Fruit fly (Drosophila melanogaster) whole organism, embryonic: ENCODE results near the gene CG10730.

Source experiments
- Awh ChIP-seq: fragments of 200-800 bp; sonication (Bioruptor generic); IDR thresholded peaks from 2 replicates; pipeline ENCODE4, ENCODE4 v1.3.6; 2022; ENCODE audit warnings: missing biosample characterization, missing genetic modification characterization
- CG10654 ChIP-seq: fragments of 200-800 bp; sonication (Bioruptor generic); optimal IDR thresholded peaks from 2 replicates; lab custom pipeline; 2016; ENCODE audit warnings: missing biosample characterization, missing genetic modification characterization
- CG11456 ChIP-seq: fragments of 200-800 bp; sonication (Bioruptor generic); IDR thresholded peaks from 3 replicates; pipeline ENCODE4 v1.3.6; 2022; ENCODE audit warnings: missing biosample characterization, missing genetic modification characterization
- CG11504 ChIP-seq: fragments of 200-800 bp; sonication (Bioruptor generic); optimal IDR thresholded peaks from 3 replicates; lab custom pipeline; 2019; ENCODE audit warnings: missing biosample characterization, mild to moderate bottlenecking, missing genetic modification characterization, moderate library complexity
- CG12219 ChIP-seq: fragments of 200-800 bp; sonication (Bioruptor generic); optimal IDR thresholded peaks from 3 replicates; lab custom pipeline; 2018; ENCODE audit warnings: missing biosample characterization, mild to moderate bottlenecking, missing genetic modification characterization
- CG12236 ChIP-seq: fragments of 200-800 bp; sonication (Bioruptor generic); optimal IDR thresholded peaks from 2 replicates; lab custom pipeline; 2016; ENCODE audit warnings: missing biosample characterization, missing genetic modification characterization
- CG13424 ChIP-seq: fragments of 200-800 bp; sonication (Bioruptor generic); optimal IDR thresholded peaks from 2 replicates; lab custom pipeline; 2019; ENCODE audit warnings: missing biosample characterization, mild to moderate bottlenecking, missing genetic modification characterization, moderate library complexity
- CG13894 ChIP-seq: fragments of 200-800 bp; sonication (Bioruptor generic); optimal IDR thresholded peaks from 3 replicates; lab custom pipeline; 2018; ENCODE audit warnings: missing biosample characterization, mild to moderate bottlenecking, missing genetic modification characterization, moderate library complexity
- CG14667 ChIP-seq: fragments of 200-800 bp; sonication (Bioruptor generic); IDR thresholded peaks from 2 replicates; pipeline ENCODE4 v1.3.6; 2022; ENCODE audit warnings: missing biosample characterization, missing genetic modification characterization
- CG17361 ChIP-seq: fragments of 200-800 bp; sonication (Bioruptor generic); IDR thresholded peaks from 3 replicates; pipeline ENCODE4 v1.3.6; 2022; ENCODE audit warnings: missing biosample characterization, missing genetic modification characterization
- CG1832 ChIP-seq: fragments of 200-800 bp; sonication (Bioruptor generic); optimal IDR thresholded peaks from 2 replicates; lab custom pipeline; 2017; ENCODE audit warnings: missing biosample characterization, mild to moderate bottlenecking, missing genetic modification characterization, inconsistent platforms
- CG18764 ChIP-seq: fragments of 200-800 bp; sonication (Bioruptor generic); optimal IDR thresholded peaks from 3 replicates; lab custom pipeline; 2016; ENCODE audit warnings: missing biosample characterization, missing genetic modification characterization
- CG2120 ChIP-seq: fragments of 200-800 bp; sonication (Bioruptor generic); optimal IDR thresholded peaks from 3 replicates; lab custom pipeline; 2016; ENCODE audit warnings: missing biosample characterization, missing genetic modification characterization
- CG31388 ChIP-seq: fragments of 200-800 bp; sonication (Bioruptor generic); optimal IDR thresholded peaks from 2 replicates; lab custom pipeline; 2016; ENCODE audit warnings: missing biosample characterization, missing genetic modification characterization
- CG3995 ChIP-seq: fragments of 200-800 bp; sonication (Bioruptor generic); optimal IDR thresholded peaks from 3 replicates; lab custom pipeline; 2016; ENCODE audit warnings: missing biosample characterization, missing genetic modification characterization
- CG4360 ChIP-seq: fragments of 200-800 bp; sonication (Bioruptor generic); IDR thresholded peaks from 2 replicates; pipeline ENCODE4 v1.3.6; 2022; ENCODE audit warnings: missing biosample characterization, missing genetic modification characterization
- CG4854 ChIP-seq: fragments of 200-800 bp; sonication (Bioruptor generic); optimal IDR thresholded peaks from 2 replicates; lab custom pipeline; 2016; ENCODE audit warnings: missing biosample characterization, missing genetic modification characterization, inconsistent platforms
- CG6272 ChIP-seq: fragments of 200-800 bp; sonication (Bioruptor generic); IDR thresholded peaks from 2 replicates; pipeline ENCODE4 v1.3.6; 2022; ENCODE audit warnings: missing biosample characterization, missing genetic modification characterization
- CG6683 ChIP-seq: fragments of 200-800 bp; sonication (Bioruptor generic); optimal IDR thresholded peaks from 2 replicates; lab custom pipeline; 2017; ENCODE audit warnings: missing biosample characterization, mild to moderate bottlenecking, missing genetic modification characterization, missing genetic modification reagents
- CG7963 ChIP-seq: fragments of 200-800 bp; sonication (Bioruptor generic); IDR thresholded peaks from 3 replicates; pipeline ENCODE4 v1.3.6; 2022; ENCODE audit warnings: missing biosample characterization, missing genetic modification characterization; ENCODE audit not compliant: partially characterized antibody
- CG8388 ChIP-seq: fragments of 200-800 bp; sonication (Bioruptor generic); optimal IDR thresholded peaks from 2 replicates; lab custom pipeline; 2019; ENCODE audit warnings: missing biosample characterization, mild to moderate bottlenecking, missing genetic modification characterization, moderate library complexity
- CG9437 ChIP-seq: fragments of 200-800 bp; sonication (Bioruptor generic); optimal IDR thresholded peaks from 2 replicates; lab custom pipeline; 2018; ENCODE audit warnings: missing biosample characterization, mild to moderate bottlenecking, missing genetic modification characterization
- CG9817 ChIP-seq: fragments of 200-800 bp; sonication (Bioruptor generic); optimal IDR thresholded peaks from 2 replicates; lab custom pipeline; 2018; ENCODE audit warnings: missing biosample characterization, mild to moderate bottlenecking, missing genetic modification characterization, moderate library complexity
- CTCF ChIP-seq: fragments of 200-800 bp; sonication (Bioruptor generic); optimal IDR thresholded peaks from 2 replicates; lab custom pipeline; 2017; ENCODE audit warnings: missing biosample characterization, mild to moderate bottlenecking, missing genetic modification characterization, moderate library complexity
- D19A ChIP-seq: fragments of 200-800 bp; optimal IDR thresholded peaks from 3 replicates; lab custom pipeline; 2019; ENCODE audit warnings: missing biosample characterization, mild to moderate bottlenecking, missing genetic modification characterization, moderate library complexity
- Drgx ChIP-seq: fragments of 200-800 bp; sonication (Bioruptor generic); IDR thresholded peaks from 2 replicates; pipeline ENCODE4 v1.3.6; 2022; ENCODE audit warnings: missing biosample characterization, missing genetic modification characterization
- Ets97D ChIP-seq: fragments of 200-800 bp; sonication (Bioruptor generic); optimal IDR thresholded peaks from 3 replicates; lab custom pipeline; 2016; ENCODE audit warnings: missing biosample characterization, missing genetic modification characterization
- HLH54F ChIP-seq: fragments of 200-800 bp; sonication (Bioruptor generic); optimal IDR thresholded peaks from 3 replicates; lab custom pipeline; 2016; ENCODE audit warnings: missing biosample characterization, missing genetic modification characterization
- Hand ChIP-seq: fragments of 200-800 bp; sonication (Bioruptor generic); optimal IDR thresholded peaks from 2 replicates; lab custom pipeline; 2017; ENCODE audit warnings: mild to moderate bottlenecking, missing biosample characterization, missing genetic modification reagents, missing genetic modification characterization
- HmgZ ChIP-seq: fragments of 200-800 bp; sonication (Bioruptor generic); optimal IDR thresholded peaks from 2 replicates; lab custom pipeline; 2018; ENCODE audit warnings: missing biosample characterization, mild to moderate bottlenecking, missing genetic modification characterization
- Lpt ChIP-seq: fragments of >200 bp; optimal IDR thresholded peaks from 2 replicates; lab custom pipeline; 2018; ENCODE audit warnings: missing biosample characterization, missing genetic modification characterization
- NFAT ChIP-seq: fragments of 200-800 bp; sonication (Bioruptor generic); IDR thresholded peaks from 2 replicates; pipeline ENCODE4 v1.3.6; 2022; ENCODE audit warnings: missing biosample characterization, missing genetic modification characterization
- Ptx1 ChIP-seq: fragments of 200-800 bp; sonication (Bioruptor generic); IDR thresholded peaks from 2 replicates; pipeline ENCODE4 v1.3.6; 2022; ENCODE audit warnings: missing biosample characterization, missing genetic modification characterization
- Scr ChIP-seq: fragments of 200-800 bp; sonication (Bioruptor generic); IDR thresholded peaks from 2 replicates; pipeline ENCODE4 v1.3.6; 2022; ENCODE audit warnings: missing biosample characterization, missing genetic modification characterization; ENCODE audit not compliant: partially characterized antibody
- ap ChIP-seq: fragments of 200-800 bp; sonication (Bioruptor generic); IDR thresholded peaks from 2 replicates; pipeline ENCODE4 v1.3.6; 2022; ENCODE audit warnings: missing biosample characterization, missing genetic modification characterization
- bcd ChIP-seq: fragments of 200-800 bp; sonication (Bioruptor generic); optimal IDR thresholded peaks from 2 replicates; lab custom pipeline; 2017; ENCODE audit warnings: missing biosample characterization, mild to moderate bottlenecking, missing genetic modification characterization
- btn ChIP-seq: fragments of 200-800 bp; sonication (Bioruptor generic); optimal IDR thresholded peaks from 2 replicates; lab custom pipeline; 2016; ENCODE audit warnings: missing biosample characterization, missing genetic modification characterization
- croc ChIP-seq: fragments of 200-800 bp; sonication (Bioruptor generic); conservative IDR thresholded peaks from 3 replicates; pipeline ENCODE4 v1.3.6; 2022; ENCODE audit warnings: missing biosample characterization, missing genetic modification characterization
- dm ChIP-seq: fragments of 200-800 bp; sonication (Bioruptor generic); optimal IDR thresholded peaks from 3 replicates; lab custom pipeline; 2016; ENCODE audit warnings: missing biosample characterization, missing genetic modification characterization
- esg ChIP-seq: fragments of 200-800 bp; sonication (Bioruptor generic); conservative IDR thresholded peaks from 2 replicates; pipeline ENCODE4 v1.3.6; 2022; ENCODE audit warnings: missing biosample characterization, missing genetic modification characterization
- ewg ChIP-seq: fragments of 200-800 bp; sonication (Bioruptor generic); optimal IDR thresholded peaks from 3 replicates; lab custom pipeline; 2017; ENCODE audit warnings: mild to moderate bottlenecking, missing biosample characterization, missing genetic modification reagents, missing genetic modification characterization
- fu2 ChIP-seq: fragments of 200-800 bp; sonication (Bioruptor generic); optimal IDR thresholded peaks from 2 replicates; lab custom pipeline; 2016; ENCODE audit warnings: missing biosample characterization, missing genetic modification characterization
- hbn ChIP-seq: fragments of 200-800 bp; sonication (Bioruptor generic); IDR thresholded peaks from 2 replicates; pipeline ENCODE4 v1.3.6; 2022; ENCODE audit warnings: missing biosample characterization, missing genetic modification characterization; ENCODE audit not compliant: partially characterized antibody
- ken ChIP-seq: fragments of 200-800 bp; sonication (Bioruptor generic); IDR thresholded peaks from 3 replicates; pipeline ENCODE4 v1.3.6; 2022; ENCODE audit warnings: missing biosample characterization, missing genetic modification characterization
- phol ChIP-seq: fragments of 200-800 bp; sonication (Bioruptor generic); optimal IDR thresholded peaks from 3 replicates; lab custom pipeline; 2018; ENCODE audit warnings: missing biosample characterization, mild to moderate bottlenecking, missing genetic modification characterization, moderate library complexity
- pita ChIP-seq: fragments of 200-800 bp; sonication (Bioruptor generic); optimal IDR thresholded peaks from 2 replicates; lab custom pipeline; 2017; ENCODE audit warnings: missing biosample characterization, mild to moderate bottlenecking, missing genetic modification characterization
- repo ChIP-seq: fragments of 200-800 bp; sonication (Bioruptor generic); optimal IDR thresholded peaks from 2 replicates; lab custom pipeline; 2016; ENCODE audit warnings: missing biosample characterization, missing genetic modification characterization
- sens ChIP-seq: fragments of 200-800 bp; sonication (Bioruptor generic); peaks from one replicate; lab custom pipeline; 2016; ENCODE audit warnings: missing biosample characterization, missing genetic modification characterization
- sens-2 ChIP-seq: fragments of 200-800 bp; sonication (Bioruptor generic); IDR thresholded peaks from 2 replicates; pipeline ENCODE4 v1.3.6; 2022; ENCODE audit warnings: missing biosample characterization, missing genetic modification characterization
- stc ChIP-seq: fragments of 200-800 bp; sonication (Bioruptor generic); IDR thresholded peaks from 2 replicates; pipeline ENCODE4 v1.3.6; 2022; ENCODE audit warnings: missing biosample characterization, missing genetic modification characterization
- stwl ChIP-seq: fragments of 200-800 bp; sonication (Bioruptor generic); optimal IDR thresholded peaks from 3 replicates; lab custom pipeline; 2018; ENCODE audit warnings: missing biosample characterization, mild to moderate bottlenecking, missing genetic modification characterization, moderate library complexity
- vnd ChIP-seq: fragments of 200-800 bp; sonication (Bioruptor generic); IDR thresholded peaks from 3 replicates; pipeline ENCODE4 v1.3.6; 2022; ENCODE audit warnings: missing biosample characterization, missing genetic modification characterization; ENCODE audit not compliant: partially characterized antibody
- yki ChIP-seq: fragments of >200 bp; optimal IDR thresholded peaks from 3 replicates; lab custom pipeline; 2018

The CG10730 gene

DNA sequence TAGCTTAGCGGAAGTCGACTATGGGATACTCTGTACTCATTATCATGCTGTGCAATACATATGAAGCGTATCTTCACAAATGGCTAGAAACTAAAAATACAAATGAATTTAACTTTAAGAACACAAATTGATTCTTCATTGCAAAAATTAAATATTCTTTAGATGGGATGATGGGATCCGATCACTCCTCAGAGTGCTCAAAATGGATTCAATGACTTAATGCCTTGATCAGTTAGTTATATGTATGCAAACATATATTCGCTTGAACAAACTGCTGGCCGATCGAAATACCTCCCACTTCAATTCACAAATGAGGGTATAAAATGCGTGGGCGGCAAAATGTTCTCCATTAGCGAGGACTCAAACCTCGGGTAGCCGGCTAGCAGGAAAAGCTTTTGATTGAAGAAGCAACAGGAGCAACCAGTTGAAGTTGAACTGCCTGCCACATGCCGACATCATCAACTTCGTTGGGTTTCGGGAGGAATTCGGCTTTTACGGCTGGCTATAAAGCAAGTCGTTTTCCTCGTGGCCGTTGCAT, 44.5 kb downstream of the CG10730 start, which contains the start of gene sNPF (continued):
- no peak for TF ChIP-seq CG17361 (GFP tag; lab: Robert Waterston, UW)
- TF ChIP-seq ewg = peak; percentile 8
- TF ChIP-seq CG10654 = no peak
- TF ChIP-seq CG18764 (GFP tag; lab: Kevin White, UChicago) = no peak
- TF ChIP-seq ken (GFP tag; lab: Robert Waterston, UW) = no peak
- TF ChIP-seq CG12236 (GFP tag; lab: Kevin White, UChicago) = no peak
- no peak for TF ChIP-seq yki (lab: Kevin White, UChicago)
- TF ChIP-seq CG6683 (GFP tag; lab: Kevin White, UChicago) = no peak
- TF ChIP-seq D19A = peak; percentile 77
- TF ChIP-seq CG2120 (GFP tag; lab: Kevin White, UChicago) = peak; percentile 87
- TF ChIP-seq CG7963 = no peak
- TF ChIP-seq Awh = no peak
- no peak for TF ChIP-seq pita (GFP tag; lab: Kevin White, UChicago)
- TF ChIP-seq sens (GFP tag; lab: Kevin White, UChicago) = peak; percentile 86
- no peak for TF ChIP-seq CG3995 (GFP tag; lab: Kevin White, UChicago)
- TF ChIP-seq ap (GFP tag; lab: Robert Waterston, UW) = no peak
- no peak for TF ChIP-seq Scr
- peak; percentile 36 for TF ChIP-seq CG9817 (tag; lab: Kevin White, UChicago)
- TF ChIP-seq esg (GFP tag; lab: Robert Waterston, UW) = no peak
- no peak for TF ChIP-seq CG14667 (GFP tag; lab: Robert Waterston, UW)
- TF ChIP-seq CG12219 (GFP tag; lab: Kevin White, UChicago) = peak; percentile 64
- no peak for TF ChIP-seq CG4854
- TF ChIP-seq Hand = peak; percentile 76
- no peak for TF ChIP-seq CG8388 (GFP tag; lab: Kevin White, UChicago)
- TF ChIP-seq btn (GFP tag; lab: Kevin White, UChicago) = no peak
- no peak for TF ChIP-seq croc
- peak; percentile 12 for TF ChIP-seq CG13894 (tag; lab: Kevin White, UChicago)
- TF ChIP-seq CG9437 (GFP tag; lab: Kevin White, UChicago) = peak; percentile 54
- no peak for TF ChIP-seq Lpt (GFP tag; lab: Kevin White, UChicago)
- TF ChIP-seq fu2 = peak; percentile 35
- no peak for TF ChIP-seq CG4360 (GFP tag; lab: Robert Waterston, UW)
- TF ChIP-seq vnd = no peak
- TF ChIP-seq dm (GFP tag; lab: Kevin White, UChicago) = no peak
- peak; percentile 72 for TF ChIP-seq HLH54F (GFP tag; lab: Kevin White, UChicago)
- no peak for TF ChIP-seq CG6272 (GFP tag; lab: Robert Waterston, UW)
- TF ChIP-seq CG13424 = peak; percentile 63
- TF ChIP-seq Drgx (GFP tag; lab: Robert Waterston, UW) = no peak
- no peak for TF ChIP-seq sens-2 (GFP tag; lab: Robert Waterston, UW)
- peak; percentile 55 for TF ChIP-seq bcd (GFP tag; lab: Kevin White, UChicago)
- TF ChIP-seq Ets97D (GFP tag; lab: Kevin White, UChicago) = no peak
- no peak for TF ChIP-seq CG11456 (GFP tag; lab: Robert Waterston, UW)
- no peak for TF ChIP-seq stwl
- TF ChIP-seq CG1832 (GFP tag; lab: Kevin White, UChicago) = no peak
- TF ChIP-seq CG31388 (GFP tag; lab: Kevin White, UChicago) = no peak
- peak; percentile 61 for TF ChIP-seq Ptx1
- peak; percentile 38 for TF ChIP-seq CG11504 (tag; lab: Kevin White, UChicago)
- TF ChIP-seq repo (GFP tag; lab: Kevin White, UChicago) = peak; percentile 22
- TF ChIP-seq CTCF (GFP tag; lab: Kevin White, UChicago) = peak; percentile 16
- no peak for TF ChIP-seq phol (tag; lab: Kevin White, UChicago)
- no peak for TF ChIP-seq hbn (GFP tag; lab: Robert Waterston, UW)
- no peak for TF ChIP-seq stc (GFP tag; lab: Robert Waterston, UW)
- peak; percentile 9 for TF ChIP-seq HmgZ (tag; lab: Kevin White, UChicago)
- TF ChIP-seq NFAT (GFP tag; lab: Robert Waterston, UW) = no peak
